Fruit fly (Drosophila melanogaster) whole organism, embryonic: ENCODE results near the gene Pka-C3.

ENCODE experiments used
- Aef1 ChIP-seq: fragments of 200-800 bp; sonication (Bioruptor generic); IDR thresholded peaks from 3 replicates; pipeline ENCODE4 v1.3.6; 2022; ENCODE audit warnings: missing biosample characterization, missing genetic modification characterization
- Awh ChIP-seq: fragments of 200-800 bp; sonication (Bioruptor generic); IDR thresholded peaks from 2 replicates; pipeline ENCODE4, ENCODE4 v1.3.6; 2022; ENCODE audit warnings: missing biosample characterization, missing genetic modification characterization
- Bteb2 ChIP-seq: fragments of 200-800 bp; sonication (Bioruptor generic); optimal IDR thresholded peaks from 2 replicates; lab custom pipeline; 2016; ENCODE audit warnings: missing biosample characterization, missing genetic modification characterization
- CG10959 ChIP-seq: fragments of 200-800 bp; sonication (Bioruptor generic); IDR thresholded peaks from 2 replicates; pipeline ENCODE4 v1.3.6; 2022; ENCODE audit warnings: missing biosample characterization, missing genetic modification characterization
- CG12155 ChIP-seq: fragments of 200-800 bp; sonication (Bioruptor generic); optimal IDR thresholded peaks from 3 replicates; lab custom pipeline; 2016; ENCODE audit warnings: missing biosample characterization, missing genetic modification characterization
- CG12659 ChIP-seq: fragments of 200-800 bp; sonication (Bioruptor generic); optimal IDR thresholded peaks from 3 replicates; lab custom pipeline; 2017; ENCODE audit warnings: mild to moderate bottlenecking, missing biosample characterization, missing genetic modification reagents, missing genetic modification characterization
- CG12942 ChIP-seq: fragments of 200-800 bp; sonication (Bioruptor generic); optimal IDR thresholded peaks from 3 replicates; lab custom pipeline; 2016; ENCODE audit warnings: missing biosample characterization, missing genetic modification characterization
- CG13624 ChIP-seq: fragments of 200-800 bp; sonication (Bioruptor generic); optimal IDR thresholded peaks from 2 replicates; lab custom pipeline; 2016; ENCODE audit warnings: missing biosample characterization, missing genetic modification characterization
- CG14050 ChIP-seq: fragments of 200-800 bp; sonication (Bioruptor generic); IDR thresholded peaks from 3 replicates; pipeline ENCODE4 v1.3.6; 2022; ENCODE audit warnings: missing biosample characterization, missing genetic modification characterization
- CG17359 ChIP-seq: fragments of 200-800 bp; sonication (Bioruptor generic); optimal IDR thresholded peaks from 3 replicates; lab custom pipeline; 2018; ENCODE audit warnings: missing biosample characterization, mild to moderate bottlenecking, missing genetic modification characterization, moderate library complexity
- CG18262 ChIP-seq: fragments of 200-800 bp; optimal IDR thresholded peaks from 3 replicates; lab custom pipeline; 2019; ENCODE audit warnings: missing biosample characterization, mild to moderate bottlenecking, missing genetic modification characterization, moderate library complexity
- CG2712 ChIP-seq: fragments of 200-800 bp; optimal IDR thresholded peaks from 3 replicates; lab custom pipeline; 2019; ENCODE audit warnings: missing biosample characterization, mild to moderate bottlenecking, missing genetic modification characterization, moderate library complexity
- CG30403 ChIP-seq: fragments of 200-800 bp; sonication (Bioruptor generic); optimal IDR thresholded peaks from 3 replicates; lab custom pipeline; 2016; ENCODE audit warnings: missing biosample characterization, missing genetic modification characterization
- CG4617 ChIP-seq: fragments of 200-800 bp; sonication (Bioruptor generic); optimal IDR thresholded peaks from 3 replicates; lab custom pipeline; 2016; ENCODE audit warnings: missing biosample characterization, missing genetic modification characterization, borderline replicate concordance
- CG5245 ChIP-seq: fragments of 200-800 bp; sonication (Bioruptor generic); optimal IDR thresholded peaks from 3 replicates; lab custom pipeline; 2016; ENCODE audit warnings: missing biosample characterization, missing genetic modification characterization
- CG6654 ChIP-seq: fragments of 200-800 bp; sonication (Bioruptor generic); optimal IDR thresholded peaks from 2 replicates; lab custom pipeline; 2017; ENCODE audit warnings: missing biosample characterization, mild to moderate bottlenecking, missing genetic modification characterization
- CG6683 ChIP-seq: fragments of 200-800 bp; sonication (Bioruptor generic); optimal IDR thresholded peaks from 2 replicates; lab custom pipeline; 2017; ENCODE audit warnings: missing biosample characterization, mild to moderate bottlenecking, missing genetic modification characterization, missing genetic modification reagents
- CG6791 ChIP-seq: fragments of 200-800 bp; sonication (Bioruptor generic); IDR thresholded peaks from 3 replicates; pipeline ENCODE4 v1.3.6; 2022; ENCODE audit warnings: missing biosample characterization, missing genetic modification characterization; ENCODE audit not compliant: partially characterized antibody
- CG7745 ChIP-seq: fragments of 200-800 bp; sonication (Bioruptor generic); optimal IDR thresholded peaks from 2 replicates; lab custom pipeline; 2018; ENCODE audit warnings: missing biosample characterization, mild to moderate bottlenecking, missing genetic modification characterization, moderate library complexity
- CG9932 ChIP-seq: fragments of 200-800 bp; sonication (Bioruptor generic); IDR thresholded peaks from 2 replicates; pipeline ENCODE4 v1.3.6; 2022; ENCODE audit warnings: missing biosample characterization, missing genetic modification characterization
- Dip3 ChIP-seq: fragments of 200-800 bp; sonication (Bioruptor generic); optimal IDR thresholded peaks from 3 replicates; lab custom pipeline; 2016; ENCODE audit warnings: missing biosample characterization, missing genetic modification characterization
- HLH3B ChIP-seq: fragments of 200-800 bp; sonication (Bioruptor generic); IDR thresholded peaks from 2 replicates; pipeline ENCODE4 v1.3.6; 2022; ENCODE audit warnings: missing biosample characterization, missing genetic modification characterization
- HmgD ChIP-seq: fragments of 200-800 bp; sonication (Bioruptor generic); optimal IDR thresholded peaks from 3 replicates; lab custom pipeline; 2016; ENCODE audit warnings: missing biosample characterization, missing genetic modification characterization
- Jarid2 ChIP-seq: fragments of 200-800 bp; sonication (Bioruptor generic); optimal IDR thresholded peaks from 3 replicates; lab custom pipeline; 2017; ENCODE audit warnings: mild to moderate bottlenecking, missing biosample characterization, missing genetic modification reagents, missing genetic modification characterization
- MESR4 ChIP-seq: fragments of 200-800 bp; sonication (Bioruptor generic); optimal IDR thresholded peaks from 2 replicates; lab custom pipeline; 2018; ENCODE audit warnings: missing biosample characterization, mild to moderate bottlenecking, missing genetic modification characterization, moderate library complexity
- NC2β ChIP-seq: fragments of 200-800 bp; sonication (Bioruptor generic); optimal IDR thresholded peaks from 2 replicates; lab custom pipeline; 2016; ENCODE audit warnings: missing biosample characterization, missing genetic modification characterization
- Oaz ChIP-seq: fragments of 200-800 bp; sonication (Bioruptor generic); IDR thresholded peaks from 2 replicates; pipeline ENCODE4 v1.3.6; 2022; ENCODE audit warnings: missing biosample characterization, missing genetic modification characterization
- Poxn ChIP-seq: fragments of 200-800 bp; sonication (Bioruptor generic); IDR thresholded peaks from 2 replicates; pipeline ENCODE4 v1.3.6; 2022; ENCODE audit warnings: missing biosample characterization, missing genetic modification characterization
- Tbp ChIP-seq: fragments of >200 bp; optimal IDR thresholded peaks from 2 replicates; lab custom pipeline; 2018; ENCODE audit warnings: missing biosample characterization, missing genetic modification characterization
- ash1 ChIP-seq: fragments of 200-800 bp; sonication (Bioruptor generic); optimal IDR thresholded peaks from 2 replicates; lab custom pipeline; 2018; ENCODE audit warnings: missing biosample characterization, mild to moderate bottlenecking, missing genetic modification characterization
- chinmo ChIP-seq: fragments of 200-800 bp; sonication (Bioruptor generic); IDR thresholded peaks from 4 replicates; pipeline ENCODE4 v1.3.6; 2022; ENCODE audit warnings: missing biosample characterization, missing genetic modification characterization; ENCODE audit not compliant: partially characterized antibody
- ci ChIP-seq: fragments of 200-800 bp; sonication (Bioruptor generic); IDR thresholded peaks from 3 replicates; pipeline ENCODE4 v1.3.6; 2022; ENCODE audit warnings: missing biosample characterization, missing genetic modification characterization
- croc ChIP-seq: fragments of 200-800 bp; sonication (Bioruptor generic); conservative IDR thresholded peaks from 3 replicates; pipeline ENCODE4 v1.3.6; 2022; ENCODE audit warnings: missing biosample characterization, missing genetic modification characterization
- ems ChIP-seq: fragments of 200-800 bp; sonication (Bioruptor generic); optimal IDR thresholded peaks from 3 replicates; lab custom pipeline; 2016; ENCODE audit warnings: missing biosample characterization, missing genetic modification characterization
- en ChIP-seq: fragments of 200-800 bp; sonication (Bioruptor generic); optimal IDR thresholded peaks from 2 replicates; lab custom pipeline; 2016; ENCODE audit warnings: missing biosample characterization, missing genetic modification characterization
- fd3F ChIP-seq: fragments of 200-800 bp; sonication (Bioruptor generic); optimal IDR thresholded peaks from 2 replicates; lab custom pipeline; 2018; ENCODE audit warnings: missing biosample characterization, mild to moderate bottlenecking, missing genetic modification characterization, moderate library complexity
- fd96Cb ChIP-seq: fragments of 200-800 bp; sonication (Bioruptor generic); optimal IDR thresholded peaks from 2 replicates; lab custom pipeline; 2018; ENCODE audit warnings: missing biosample characterization, mild to moderate bottlenecking, missing genetic modification characterization, moderate library complexity
- gcm ChIP-seq: fragments of 200-800 bp; sonication (Bioruptor generic); optimal IDR thresholded peaks from 2 replicates; lab custom pipeline; 2019; ENCODE audit warnings: missing biosample characterization, mild to moderate bottlenecking, missing genetic modification characterization, moderate library complexity
- gcm2 ChIP-seq: fragments of 200-800 bp; sonication (Bioruptor generic); optimal IDR thresholded peaks from 2 replicates; lab custom pipeline; 2016; ENCODE audit warnings: missing biosample characterization, missing genetic modification characterization
- ham ChIP-seq: fragments of 200-800 bp; sonication (Bioruptor generic); IDR thresholded peaks from 2 replicates; pipeline ENCODE4 v1.3.6; 2022; ENCODE audit warnings: missing biosample characterization, missing genetic modification characterization
- lbe ChIP-seq: fragments of 200-800 bp; sonication (Bioruptor generic); optimal IDR thresholded peaks from 2 replicates; lab custom pipeline; 2016; ENCODE audit warnings: missing biosample characterization, mild to moderate bottlenecking, missing genetic modification characterization
- maf-S ChIP-seq: fragments of 200-800 bp; sonication (Bioruptor generic); optimal IDR thresholded peaks from 2 replicates; lab custom pipeline; 2016; ENCODE audit warnings: missing biosample characterization, missing genetic modification characterization
- nau ChIP-seq: fragments of 200-800 bp; sonication (Bioruptor generic); optimal IDR thresholded peaks from 3 replicates; lab custom pipeline; 2017; ENCODE audit warnings: missing biosample characterization, mild to moderate bottlenecking, missing genetic modification characterization, missing genetic modification reagents
- pan ChIP-seq, 4 experiments: fragments of >200 bp in 3 of 4; fragments of 200-800 bp in 1 of 4; sonication (Bioruptor generic) in 1 of 4; optimal IDR thresholded peaks in 3 of 4; IDR thresholded peaks in 1 of 4; 2 replicates each; pipeline versions ENCODE4 v1.3.6 to Lab custom; 2017 to 2022; ENCODE audit warnings: missing biosample characterization in 2 of 4, missing genetic modification characterization in 2 of 4, mixed read lengths in 1 of 4
- pfk ChIP-seq: fragments of 200-800 bp; sonication (Bioruptor generic); optimal IDR thresholded peaks from 2 replicates; lab custom pipeline; 2018; ENCODE audit warnings: missing biosample characterization, mild to moderate bottlenecking, missing genetic modification characterization, moderate library complexity
- pita ChIP-seq: fragments of 200-800 bp; sonication (Bioruptor generic); optimal IDR thresholded peaks from 2 replicates; lab custom pipeline; 2017; ENCODE audit warnings: missing biosample characterization, mild to moderate bottlenecking, missing genetic modification characterization
- rib ChIP-seq: fragments of 200-800 bp; sonication (Bioruptor generic); IDR thresholded peaks from 2 replicates; pipeline ENCODE4 v1.3.6; 2022; ENCODE audit warnings: missing biosample characterization, missing genetic modification characterization
- sna ChIP-seq: fragments of 200-800 bp; sonication (Bioruptor generic); IDR thresholded peaks from 2 replicates; pipeline ENCODE4 v1.3.6; 2022; ENCODE audit warnings: missing biosample characterization, missing genetic modification characterization; ENCODE audit not compliant: partially characterized antibody
- stwl ChIP-seq: fragments of 200-800 bp; sonication (Bioruptor generic); optimal IDR thresholded peaks from 3 replicates; lab custom pipeline; 2018; ENCODE audit warnings: missing biosample characterization, mild to moderate bottlenecking, missing genetic modification characterization, moderate library complexity
- ttk ChIP-seq: fragments of 200-800 bp; sonication (Bioruptor generic); IDR thresholded peaks from 2 replicates; pipeline ENCODE4 v2.1.2; 2022; ENCODE audit warnings: missing biosample characterization, missing genetic modification characterization
- usp ChIP-seq: fragments of >200 bp; optimal IDR thresholded peaks from 2 replicates; lab custom pipeline; 2017; ENCODE audit warnings: missing biosample characterization, missing genetic modification characterization

The Pka-C3 gene

dm6 chr3L:15988039-15988546, 33.5 kb upstream of the Pka-C3 start, which contains the start of gene Hip14 (continued):
- TF ChIP-seq sna (GFP tag; lab: Robert Waterston, UW) (no peak), Aef1 (GFP tag; lab: Robert Waterston, UW) (no peak), HmgD (GFP tag; lab: Kevin White, UChicago) (no peak), CG6683 (GFP tag; lab: Kevin White, UChicago) (no peak), gcm2 (no peak), rib (GFP tag; lab: Robert Waterston, UW) (no peak), gcm (GFP tag; lab: Kevin White, UChicago) (no peak), fd96Cb (tag; lab: Kevin White, UChicago) (no peak), CG18262 (tag; lab: Kevin White, UChicago) (peak; percentile 32), Awh (no peak), nau (GFP tag; lab: Kevin White, UChicago) (no peak), CG14050 (GFP tag; lab: Robert Waterston, UW) (no peak), chinmo (GFP tag; lab: Robert Waterston, UW) (no peak), ham (GFP tag; lab: Robert Waterston, UW) (no peak), CG4617 (GFP tag; lab: Kevin White, UChicago) (peak; percentile 89), Oaz (GFP tag; lab: Robert Waterston, UW) (no peak), ttk (GFP tag; lab: Robert Waterston, UW) (no peak), CG7745 (tag; lab: Kevin White, UChicago) (no peak), Tbp (GFP tag; lab: Kevin White, UChicago) (no peak), pfk (GFP tag; lab: Kevin White, UChicago) (no peak), CG30403 (peak; percentile 43), maf-S (GFP tag; lab: Kevin White, UChicago) (no peak), HLH3B (no peak), ci (GFP tag; lab: Robert Waterston, UW) (peak; percentile 62; the same call in 2 of the 3 replicates), usp (no peak), CG9932 (GFP tag; lab: Robert Waterston, UW) (no peak), stwl (tag; lab: Kevin White, UChicago) (peak; percentile 54), en (GFP tag; lab: Kevin White, UChicago) (no peak), CG2712 (tag; lab: Kevin White, UChicago) (peak; percentile 22), Dip3 (no peak), CG10959 (GFP tag; lab: Robert Waterston, UW) (no peak), CG12942 (no peak), pan (optimal IDR thresholded peaks at IDR 0.05; lab: Kevin White, UChicago) (no peak), pan (GFP tag; optimal IDR thresholded peaks at IDR 0.05 in 1 of 2, IDR thresholded peaks at IDR 0.05 in 1 of 2) (no peak), lbe (peak; percentile 10), fd3F (GFP tag; lab: Kevin White, UChicago) (no peak), ash1 (no peak), CG6654 (GFP tag; lab: Kevin White, UChicago) (no peak), CG12155 (GFP tag; lab: Kevin White, UChicago) (no peak), Jarid2 (GFP tag; lab: Kevin White, UChicago) (no peak), Bteb2 (GFP tag; lab: Kevin White, UChicago) (no peak), CG5245 (no peak), CG17359 (tag; lab: Kevin White, UChicago) (no peak), NC2β (no peak), ems (GFP tag; lab: Kevin White, UChicago) (no peak), croc (GFP tag; lab: Robert Waterston, UW) (no peak), CG6791 (GFP tag; lab: Robert Waterston, UW) (0 out of 3 replicates have a peak, but pooled peaks have one; percentile 46), CG13624 (GFP tag; lab: Kevin White, UChicago) (no peak), CG12659 (peak; percentile 70), MESR4 (peak; percentile 98), pita (GFP tag; lab: Kevin White, UChicago) (no peak), Poxn (GFP tag; lab: Robert Waterston, UW) (no peak)
